Fruit fly (Drosophila melanogaster): Measurements from ENCODE around the gene CG4577.
A peak's percentile ranks its signal among the peaks of the same experiment; 100 is the strongest.

CG4577 gene

dm6 chr2L:1183799-1184198, 49.3 kb downstream of the CG4577 start, which contains the start of the genes CG5126 and Tgt:
TSS of gene CG5126 (minus strand) at chr2L:1184020.
TSS of gene Tgt (plus strand) at chr2L:1184065.
- no peak for TF ChIP-seq Mio (GFP tag; optimal IDR thresholded peaks at IDR 0.05)
- TF ChIP-seq Rel (GFP tag; optimal IDR thresholded peaks at IDR 0.05), result no peak
- TF ChIP-seq Rel (tag; optimal IDR thresholded peaks at IDR 0.05), result peak; percentile 81

- no peak for TF ChIP-seq brk (GFP tag; optimal IDR thresholded peaks at IDR 0.05)
- no peak for TF ChIP-seq tai (GFP tag; optimal IDR thresholded peaks at IDR 0.05)
- TF ChIP-seq sv (GFP tag; optimal IDR thresholded peaks at IDR 0.05), result peak; percentile 64
- no peak for TF ChIP-seq Jra (GFP tag; optimal IDR thresholded peaks at IDR 0.05)
- TF ChIP-seq dl (GFP tag; optimal IDR thresholded peaks at IDR 0.05; ENCODE audit: insufficient read depth in 1 of 2, partially characterized antibody in 2 of 2), result peak in 1 of 2 experiments; percentile 94
- TF ChIP-seq Dif (GFP tag; optimal IDR thresholded peaks at IDR 0.05; ENCODE audit: partially characterized antibody), result peak; percentile 95
- no peak for TF ChIP-seq br (GFP tag; optimal IDR thresholded peaks at IDR 0.05)
- peak; percentile 75 for TF ChIP-seq OdsH (GFP tag; optimal IDR thresholded peaks at IDR 0.05)
- TF ChIP-seq CrebA (GFP tag; optimal IDR thresholded peaks at IDR 0.05; ENCODE audit: borderline replicate concordance), result no peak
- TF ChIP-seq Hr83 (GFP tag; optimal IDR thresholded peaks at IDR 0.05; ENCODE audit: poor library complexity, severe bottlenecking), result peak; percentile 58
- TF ChIP-seq GATAd (GFP tag; optimal IDR thresholded peaks at IDR 0.05), result no peak
- TF ChIP-seq Mio (GFP tag; optimal IDR thresholded peaks at IDR 0.05), result no peak
- TF ChIP-seq Sp1 (GFP tag; optimal IDR thresholded peaks at IDR 0.05), result peak; percentile 62
- no peak for TF ChIP-seq sage (GFP tag; optimal IDR thresholded peaks at IDR 0.05)
- no peak for TF ChIP-seq Hr78 (GFP tag; optimal IDR thresholded peaks at IDR 0.05)
- peak; percentile 38 for TF ChIP-seq CG32264 (GFP tag; optimal IDR thresholded peaks at IDR 0.05)
- TF ChIP-seq h (GFP tag; optimal IDR thresholded peaks at IDR 0.05), result peak; percentile 80
- no peak for TF ChIP-seq dmrt93B (GFP tag; optimal IDR thresholded peaks at IDR 0.05)
- no peak for TF ChIP-seq Myc (optimal IDR thresholded peaks at IDR 0.05)
- peak; percentile 79 for TF ChIP-seq psq (GFP tag; optimal IDR thresholded peaks at IDR 0.05)
- TF ChIP-seq Hnf4 (GFP tag; optimal IDR thresholded peaks at IDR 0.05), result no peak
- TF ChIP-seq ey (GFP tag; optimal IDR thresholded peaks at IDR 0.05), result peak; percentile 62
- no peak for TF ChIP-seq N (GFP tag; optimal IDR thresholded peaks at IDR 0.05)
- no peak for TF ChIP-seq Abd-B (GFP tag; optimal IDR thresholded peaks at IDR 0.05)
- no peak for TF ChIP-seq Vsx2 (GFP tag; optimal IDR thresholded peaks at IDR 0.05; ENCODE audit: partially characterized antibody)
- no peak for TF ChIP-seq Dfd (GFP tag; optimal IDR thresholded peaks at IDR 0.05)
- no peak for TF ChIP-seq jim (GFP tag; optimal IDR thresholded peaks at IDR 0.05)
- peak; percentile 60 for TF ChIP-seq CG9705 (GFP tag; optimal IDR thresholded peaks at IDR 0.05)
- TF ChIP-seq HLH106 (tag; optimal IDR thresholded peaks at IDR 0.05), result peak; percentile 83
- TF ChIP-seq woc (GFP tag; optimal IDR thresholded peaks at IDR 0.05), result no peak
- TF ChIP-seq dsf (GFP tag; optimal IDR thresholded peaks at IDR 0.05; ENCODE audit: borderline replicate concordance), result no peak
- no peak for TF ChIP-seq Rel (GFP tag; optimal IDR thresholded peaks at IDR 0.05)
- peak; percentile 78 for TF ChIP-seq Rel (tag; optimal IDR thresholded peaks at IDR 0.05)
- TF ChIP-seq foxo (GFP tag; optimal IDR thresholded peaks at IDR 0.05), result peak in 1 of 2 experiments; percentile 79
- TF ChIP-seq usp (GFP tag; optimal IDR thresholded peaks at IDR 0.05), result no peak
- TF ChIP-seq fru (GFP tag; optimal IDR thresholded peaks at IDR 0.05), result peak; percentile 14
- no peak for TF ChIP-seq lola (GFP tag; optimal IDR thresholded peaks at IDR 0.05)
- TF ChIP-seq pan (optimal IDR thresholded peaks at IDR 0.05), result no peak
- peak; percentile 75 for TF ChIP-seq rgr (GFP tag; optimal IDR thresholded peaks at IDR 0.05)
Measured at dm6 chr2L:1185642-1186497, 51.4 kb downstream of the CG4577 start, which contains the start of gene CG5001. TSS of gene CG5001 (plus strand) at chr2L:1185757.

Measured in whole organism, wandering third instar larva.